Fruit fly (Drosophila melanogaster): ENCODE results near the gene LKRSDH.

LKRSDH gene

dm6 chr2L:7838024-7838423 lies 42.3 kb upstream of the LKRSDH start:
- TF ChIP-seq CG15336 (GFP tag; IDR thresholded peaks at IDR 0.05) (no peak), fd85E (GFP tag; optimal IDR thresholded peaks at IDR 0.05) (no peak), svp (GFP tag) (peak; percentile 35), CG32006 (GFP tag; optimal IDR thresholded peaks at IDR 0.05) (peak; percentile 9)

- TF ChIP-seq svp (GFP tag) (peak; percentile 51), CG8632 (GFP tag; optimal IDR thresholded peaks at IDR 0.05) (no peak), Hr38 (GFP tag; optimal IDR thresholded peaks at IDR 0.05) (no peak), topi (GFP tag; optimal IDR thresholded peaks at IDR 0.05) (no peak)
Observed at dm6 chr2L:7833650-7834049, 37.9 kb upstream of the LKRSDH start.

- no peak for TF ChIP-seq CG6854 (GFP tag; optimal IDR thresholded peaks at IDR 0.05)
- peak; percentile 28 for TF ChIP-seq dsx (GFP tag; optimal IDR thresholded peaks at IDR 0.05; ENCODE audit: poor library complexity, severe bottlenecking)
- TF ChIP-seq achi (GFP tag; optimal IDR thresholded peaks at IDR 0.05): no peak
- peak; percentile 18 for TF ChIP-seq CG32006 (GFP tag; optimal IDR thresholded peaks at IDR 0.05)
Observed at dm6 chr2L:7833238-7833637, 37.5 kb upstream of the LKRSDH start.

- TF ChIP-seq fkh (GFP tag; optimal IDR thresholded peaks at IDR 0.05) (peak; percentile 42), CG6163 (GFP tag; IDR thresholded peaks at IDR 0.05) (peak; percentile 60), CG6276 (GFP tag; optimal IDR thresholded peaks at IDR 0.05) (peak; percentile 32), esn (GFP tag; optimal IDR thresholded peaks at IDR 0.05) (peak; percentile 20), spab (GFP tag; optimal IDR thresholded peaks at IDR 0.05) (no peak), CG15336 (GFP tag; IDR thresholded peaks at IDR 0.05) (peak; percentile 29; the same call in 1 of the 2 replicates), CG16779 (tag; optimal IDR thresholded peaks at IDR 0.05) (no peak), ss (GFP tag; optimal IDR thresholded peaks at IDR 0.05) (no peak), eg (GFP tag; IDR thresholded peaks at IDR 0.05) (peak; percentile 16; the same call in 1 of the 3 replicates), dac (GFP tag; optimal IDR thresholded peaks at IDR 0.05) (no peak), CG11762 (GFP tag; optimal IDR thresholded peaks at IDR 0.05; ENCODE audit: insufficient read depth) (no peak), Eip78C (GFP tag) (peak; percentile 66), Hr38 (GFP tag; optimal IDR thresholded peaks at IDR 0.05) (no peak), CG8119 (GFP tag; IDR thresholded peaks at IDR 0.05) (0 out of 3 replicates have a peak, but pooled peaks have one; percentile 27), svp (GFP tag) (peak; percentile 53)
Observed at dm6 chr2L:7828901-7829300, 33.1 kb upstream of the LKRSDH start.

- peak; percentile 25 for TF ChIP-seq CG16779 (tag; optimal IDR thresholded peaks at IDR 0.05)
- TF ChIP-seq topi (GFP tag; optimal IDR thresholded peaks at IDR 0.05): peak; percentile 36
- TF ChIP-seq Smox (GFP tag; optimal IDR thresholded peaks at IDR 0.05): no peak
- TF ChIP-seq Eip78C (GFP tag): peak; percentile 77
- TF ChIP-seq CG6792 (GFP tag; optimal IDR thresholded peaks at IDR 0.05): no peak
- peak; percentile 66 for TF ChIP-seq eg (GFP tag; IDR thresholded peaks at IDR 0.05)
- TF ChIP-seq CG7368 (GFP tag; optimal IDR thresholded peaks at IDR 0.05): no peak
- peak; percentile 40 for TF ChIP-seq CG32006 (GFP tag; optimal IDR thresholded peaks at IDR 0.05)
- TF ChIP-seq CG1621 (tag; optimal IDR thresholded peaks at IDR 0.05): peak; percentile 8
- TF ChIP-seq CG6163 (GFP tag; IDR thresholded peaks at IDR 0.05): peak; percentile 76
- no peak for TF ChIP-seq acj6 (GFP tag; optimal IDR thresholded peaks at IDR 0.05)
- TF ChIP-seq CG6276 (GFP tag; optimal IDR thresholded peaks at IDR 0.05): peak; percentile 2
- TF ChIP-seq dac (GFP tag; optimal IDR thresholded peaks at IDR 0.05): no peak
- peak; percentile 88 for TF ChIP-seq fkh (GFP tag; optimal IDR thresholded peaks at IDR 0.05)
- TF ChIP-seq Ets96B (tag; optimal IDR thresholded peaks at IDR 0.05): peak; percentile 8
- TF ChIP-seq OdsH (GFP tag; optimal IDR thresholded peaks at IDR 0.05): no peak
- TF ChIP-seq Hr39 (GFP tag; optimal IDR thresholded peaks at IDR 0.05): no peak
- peak; percentile 37 for TF ChIP-seq Eip75B (GFP tag; optimal IDR thresholded peaks at IDR 0.05)
- no peak for TF ChIP-seq Ets21C (GFP tag; optimal IDR thresholded peaks at IDR 0.05)
- no peak for TF ChIP-seq esn (GFP tag; optimal IDR thresholded peaks at IDR 0.05)
- TF ChIP-seq CG11762 (GFP tag; optimal IDR thresholded peaks at IDR 0.05; ENCODE audit: insufficient read depth): no peak
- no peak for TF ChIP-seq Sox102F (GFP tag; optimal IDR thresholded peaks at IDR 0.05)
- TF ChIP-seq cyc (GFP tag; optimal IDR thresholded peaks at IDR 0.05): no peak
- peak; percentile 53 for TF ChIP-seq Sox14 (GFP tag; optimal IDR thresholded peaks at IDR 0.05)
- TF ChIP-seq CG10631 (GFP tag; optimal IDR thresholded peaks at IDR 0.05): no peak
- no peak for TF ChIP-seq fd59A (GFP tag; optimal IDR thresholded peaks at IDR 0.05)
- TF ChIP-seq ss (GFP tag; optimal IDR thresholded peaks at IDR 0.05): peak; percentile 39 to 59
- TF ChIP-seq pdm3 (GFP tag; optimal IDR thresholded peaks at IDR 0.05): no peak
- TF ChIP-seq CG8632 (GFP tag; optimal IDR thresholded peaks at IDR 0.05): no peak
- no peak for TF ChIP-seq Sox15 (GFP tag; optimal IDR thresholded peaks at IDR 0.05)
- peak; percentile 53; the same call in 1 of the 2 replicates for TF ChIP-seq CG15336 (GFP tag; IDR thresholded peaks at IDR 0.05)
- no peak for TF ChIP-seq spab (GFP tag; optimal IDR thresholded peaks at IDR 0.05)
- TF ChIP-seq svp (GFP tag): peak; percentile 76
- TF ChIP-seq Hr4 (GFP tag; optimal IDR thresholded peaks at IDR 0.05): no peak
- TF ChIP-seq CG8319 (GFP tag; optimal IDR thresholded peaks at IDR 0.05): no peak
Observed at dm6 chr2L:7828231-7828630, 32.5 kb upstream of the LKRSDH start.

All from whole organism, prepupa.